Fruit fly (Drosophila melanogaster) whole organism, prepupa: ENCODE data around the gene sau.

ENCODE experiments used
- CG1621 ChIP-seq: fragments of 200-800 bp; sonication (Bioruptor generic); optimal IDR thresholded peaks from 3 replicates; lab custom pipeline; 2018; ENCODE audit warnings: missing biosample characterization, mild to moderate bottlenecking, missing genetic modification characterization
- CG16779 ChIP-seq: fragments of 200-800 bp; sonication (Bioruptor generic); optimal IDR thresholded peaks from 3 replicates; lab custom pipeline; 2017; ENCODE audit warnings: missing biosample characterization, mild to moderate bottlenecking, missing genetic modification characterization
- CG4318 ChIP-seq: fragments of 200-800 bp; sonication (Bioruptor generic); optimal IDR thresholded peaks from 3 replicates; lab custom pipeline; 2017; ENCODE audit warnings: missing biosample characterization, mild to moderate bottlenecking, missing genetic modification characterization
- Lpt ChIP-seq: fragments of 200-800 bp; sonication (Bioruptor generic); optimal IDR thresholded peaks from 3 replicates; lab custom pipeline; 2016; ENCODE audit warnings: missing biosample characterization, missing genetic modification characterization
- OdsH ChIP-seq: fragments of 200-800 bp; sonication (Bioruptor generic); optimal IDR thresholded peaks from 3 replicates; lab custom pipeline; 2016; ENCODE audit warnings: missing biosample characterization, missing genetic modification characterization
- dac ChIP-seq: fragments of 200-800 bp; sonication (Bioruptor generic); optimal IDR thresholded peaks from 2 replicates; lab custom pipeline; 2017; ENCODE audit warnings: missing biosample characterization, mild to moderate bottlenecking, missing genetic modification characterization
- fkh ChIP-seq: fragments of 200-800 bp; sonication (Bioruptor generic); optimal IDR thresholded peaks from 3 replicates; lab custom pipeline; 2017; ENCODE audit warnings: missing biosample characterization, mild to moderate bottlenecking, missing genetic modification characterization, moderate library complexity
- lz ChIP-seq: fragments of 200-800 bp; sonication (Bioruptor generic); optimal IDR thresholded peaks from 3 replicates; lab custom pipeline; 2016; ENCODE audit warnings: missing biosample characterization, missing genetic modification characterization
- pdm3 ChIP-seq: fragments of 200-800 bp; sonication (Bioruptor generic); optimal IDR thresholded peaks from 3 replicates; lab custom pipeline; 2016; ENCODE audit warnings: missing biosample characterization, missing genetic modification characterization
- svp ChIP-seq: fragments of 200-800 bp; sonication (Bioruptor generic); peaks from one replicate; lab custom pipeline; 2016; ENCODE audit warnings: missing biosample characterization, missing genetic modification characterization

dm6 chr2L:2193357-2193780 is 32.8 kb upstream of the sau start:
- TF ChIP-seq lz (GFP tag; lab: Kevin White, UChicago): peak; percentile 31
- TF ChIP-seq Lpt: peak; percentile 72
- TF ChIP-seq dac: no peak
- TF ChIP-seq OdsH: no peak
- peak; percentile 53 for TF ChIP-seq fkh (GFP tag; lab: Kevin White, UChicago)
- peak; percentile 89 for TF ChIP-seq svp
- TF ChIP-seq CG1621 (tag; lab: Kevin White, UChicago): peak; percentile 100
- peak; percentile 60 for TF ChIP-seq CG16779 (tag; lab: Kevin White, UChicago)
- TF ChIP-seq pdm3 (GFP tag; lab: Kevin White, UChicago): peak; percentile 26
- TF ChIP-seq CG4318 (GFP tag; lab: Kevin White, UChicago): no peak
